Fruit fly (Drosophila melanogaster): ENCODE data around the gene CG33203.

Gene CG33203

dm6 chr3R:28897891-28898290, 10.4 kb upstream of the CG33203 start:
- TF ChIP-seq ttk (optimal IDR thresholded peaks at IDR 0.05): no peak
- TF ChIP-seq Sin3A (optimal IDR thresholded peaks at IDR 0.05): no peak
- no peak for TF ChIP-seq psq (optimal IDR thresholded peaks at IDR 0.05)
- TF ChIP-seq insv (optimal IDR thresholded peaks at IDR 0.05): no peak
- TF ChIP-seq Myc (optimal IDR thresholded peaks at IDR 0.05): no peak
- TF ChIP-seq h (optimal IDR thresholded peaks at IDR 0.05): no peak

dm6 chr3R:28895014-28895413, 7.5 kb upstream of the CG33203 start:
- TF ChIP-seq Myc (optimal IDR thresholded peaks at IDR 0.05) (no peak), psq (optimal IDR thresholded peaks at IDR 0.05) (no peak), Sin3A (optimal IDR thresholded peaks at IDR 0.05) (no peak), ttk (optimal IDR thresholded peaks at IDR 0.05) (no peak), h (optimal IDR thresholded peaks at IDR 0.05) (no peak), insv (optimal IDR thresholded peaks at IDR 0.05) (no peak)

dm6 chr3R:28891513-28892097, 4.1 kb upstream of the CG33203 start:
- TF ChIP-seq Myc (optimal IDR thresholded peaks at IDR 0.05) (no peak), psq (optimal IDR thresholded peaks at IDR 0.05) (no peak), Sin3A (optimal IDR thresholded peaks at IDR 0.05) (no peak), ttk (optimal IDR thresholded peaks at IDR 0.05) (no peak), h (optimal IDR thresholded peaks at IDR 0.05) (no peak), insv (optimal IDR thresholded peaks at IDR 0.05) (no peak)

- TF ChIP-seq psq (optimal IDR thresholded peaks at IDR 0.05) (no peak), ttk (optimal IDR thresholded peaks at IDR 0.05) (no peak), insv (optimal IDR thresholded peaks at IDR 0.05) (no peak), Sin3A (optimal IDR thresholded peaks at IDR 0.05) (no peak), h (optimal IDR thresholded peaks at IDR 0.05) (no peak), Myc (optimal IDR thresholded peaks at IDR 0.05) (no peak)
Observed at dm6 chr3R:28889427-28889736, 1.9 kb upstream of the CG33203 start.

DNA sequence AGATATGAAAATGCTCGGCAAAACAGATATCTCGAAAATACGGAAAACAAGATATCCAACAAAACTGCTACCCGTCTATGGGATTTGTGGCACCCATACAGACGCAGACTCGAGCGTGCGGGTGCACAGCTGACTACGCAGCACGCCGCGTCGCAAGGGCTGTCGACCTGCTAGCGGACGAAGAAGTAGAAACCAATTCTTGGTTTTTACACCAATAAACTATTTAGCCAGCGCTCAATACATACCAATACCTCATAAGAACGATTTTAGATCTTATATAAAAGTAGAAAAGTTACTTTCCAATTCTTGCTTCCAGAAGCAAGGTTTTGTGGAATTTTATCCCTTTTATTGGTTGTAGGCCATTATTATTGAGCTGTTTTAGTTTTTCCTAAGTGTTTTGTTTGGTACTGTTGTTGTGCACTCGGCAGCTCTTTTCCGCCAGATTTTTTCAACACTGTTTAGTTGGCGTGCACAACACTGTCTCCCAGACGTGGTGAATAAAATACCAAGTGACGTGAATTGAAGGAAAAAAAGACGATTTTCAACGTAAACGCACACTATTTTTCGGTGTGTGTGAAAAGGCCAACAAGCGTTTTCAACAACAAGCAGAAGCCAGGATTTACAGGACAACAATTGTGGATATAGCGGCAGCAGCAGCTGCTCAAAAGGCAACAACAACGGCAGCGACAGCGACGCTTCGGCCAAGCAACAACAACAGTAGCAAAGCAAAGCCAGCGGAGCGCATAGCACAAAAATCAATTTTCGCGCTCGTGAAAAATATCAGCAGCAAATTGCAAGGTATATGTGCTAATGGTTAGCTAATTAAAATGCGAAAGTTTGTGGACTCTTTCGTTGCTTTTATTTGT, 1.3 kb upstream of the CG33203 start:
- TF ChIP-seq ttk (optimal IDR thresholded peaks at IDR 0.05): no peak
- TF ChIP-seq Sin3A (optimal IDR thresholded peaks at IDR 0.05): no peak
- TF ChIP-seq psq (optimal IDR thresholded peaks at IDR 0.05): no peak
- no peak for TF ChIP-seq h (optimal IDR thresholded peaks at IDR 0.05)
- no peak for TF ChIP-seq insv (optimal IDR thresholded peaks at IDR 0.05)
- TF ChIP-seq Myc (optimal IDR thresholded peaks at IDR 0.05): no peak

DNA sequence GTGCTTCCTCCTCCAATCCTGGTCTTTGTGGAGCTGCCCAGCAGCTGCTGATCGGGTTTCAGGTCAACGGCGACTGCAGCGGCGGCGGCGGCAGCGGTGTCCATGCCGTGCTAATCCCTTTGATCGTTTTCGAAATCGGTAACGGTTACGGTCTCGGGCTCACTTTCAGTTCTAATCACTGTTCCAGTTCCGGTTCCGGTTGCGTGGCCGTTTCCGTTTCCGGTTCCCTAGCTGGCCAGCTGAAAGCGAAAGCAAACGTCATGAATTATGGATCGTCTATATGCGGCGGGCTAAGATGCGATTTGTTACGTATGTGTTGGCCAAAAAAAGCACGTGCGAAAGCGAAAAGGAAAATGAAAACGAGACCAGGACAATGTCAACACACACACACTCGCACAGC, 696 bp downstream of the CG33203 start:
- TF ChIP-seq Sin3A (optimal IDR thresholded peaks at IDR 0.05): no peak
- TF ChIP-seq h (optimal IDR thresholded peaks at IDR 0.05): no peak
- TF ChIP-seq psq (optimal IDR thresholded peaks at IDR 0.05): no peak
- no peak for TF ChIP-seq insv (optimal IDR thresholded peaks at IDR 0.05)
- TF ChIP-seq ttk (optimal IDR thresholded peaks at IDR 0.05): no peak
- TF ChIP-seq Myc (optimal IDR thresholded peaks at IDR 0.05): no peak

DNA sequence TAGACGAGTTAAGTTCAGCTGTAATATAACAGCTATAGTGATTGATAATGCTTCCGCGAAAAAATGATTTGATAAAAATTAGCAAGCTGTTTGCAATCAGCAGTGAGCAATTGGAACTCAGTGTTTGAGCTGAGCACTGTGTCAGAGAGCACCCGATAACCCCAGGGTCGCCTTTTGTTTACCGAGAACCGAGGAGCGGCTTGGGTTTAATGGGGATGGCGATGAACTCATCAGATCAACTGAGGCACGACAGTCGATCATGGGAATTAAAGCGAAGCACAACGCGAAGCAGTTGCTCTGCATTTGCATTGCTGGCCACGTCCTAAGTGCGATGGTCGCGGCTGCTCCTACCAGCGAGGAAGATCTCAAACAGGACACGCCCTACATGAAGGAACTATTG, 4.1 kb downstream of the CG33203 start, which contains the start of gene Nepl21:
Gene Nepl21, plus strand, starts transcription at position 260 of the 400 bp plus-strand sequence.
- TF ChIP-seq h (optimal IDR thresholded peaks at IDR 0.05) (no peak), ttk (optimal IDR thresholded peaks at IDR 0.05) (no peak), Myc (optimal IDR thresholded peaks at IDR 0.05) (no peak), psq (optimal IDR thresholded peaks at IDR 0.05) (no peak), insv (optimal IDR thresholded peaks at IDR 0.05) (no peak), Sin3A (optimal IDR thresholded peaks at IDR 0.05) (no peak)

- TF ChIP-seq ttk (optimal IDR thresholded peaks at IDR 0.05) (no peak), h (optimal IDR thresholded peaks at IDR 0.05) (no peak)
Observed at dm6 chr3R:28880066-28880842, 7.3 kb downstream of the CG33203 start, which contains the start of the genes Nepl19 and Nepl20. Gene Nepl19, minus strand, starts transcription at chr3R:28880122. Gene Nepl20, plus strand, starts transcription at chr3R:28880792.

dm6 chr3R:28875345-28875744, 12.2 kb downstream of the CG33203 start, which contains the start of gene Nepl18:
Gene Nepl18, plus strand, starts transcription at chr3R:28875621.
- TF ChIP-seq ttk (optimal IDR thresholded peaks at IDR 0.05): no peak
- TF ChIP-seq insv (optimal IDR thresholded peaks at IDR 0.05): no peak
- no peak for TF ChIP-seq Myc (optimal IDR thresholded peaks at IDR 0.05)
- TF ChIP-seq Sin3A (optimal IDR thresholded peaks at IDR 0.05): no peak
- TF ChIP-seq h (optimal IDR thresholded peaks at IDR 0.05): no peak
- TF ChIP-seq psq (optimal IDR thresholded peaks at IDR 0.05): no peak

dm6 chr3R:28872605-28873004, 14.9 kb downstream of the CG33203 start, which contains the start of gene Nepl17:
Gene Nepl17, plus strand, starts transcription at chr3R:28872905.
- TF ChIP-seq insv (optimal IDR thresholded peaks at IDR 0.05): no peak
- TF ChIP-seq psq (optimal IDR thresholded peaks at IDR 0.05): no peak
- no peak for TF ChIP-seq Myc (optimal IDR thresholded peaks at IDR 0.05)
- no peak for TF ChIP-seq ttk (optimal IDR thresholded peaks at IDR 0.05)
- no peak for TF ChIP-seq h (optimal IDR thresholded peaks at IDR 0.05)
- TF ChIP-seq Sin3A (optimal IDR thresholded peaks at IDR 0.05): no peak

DNA sequence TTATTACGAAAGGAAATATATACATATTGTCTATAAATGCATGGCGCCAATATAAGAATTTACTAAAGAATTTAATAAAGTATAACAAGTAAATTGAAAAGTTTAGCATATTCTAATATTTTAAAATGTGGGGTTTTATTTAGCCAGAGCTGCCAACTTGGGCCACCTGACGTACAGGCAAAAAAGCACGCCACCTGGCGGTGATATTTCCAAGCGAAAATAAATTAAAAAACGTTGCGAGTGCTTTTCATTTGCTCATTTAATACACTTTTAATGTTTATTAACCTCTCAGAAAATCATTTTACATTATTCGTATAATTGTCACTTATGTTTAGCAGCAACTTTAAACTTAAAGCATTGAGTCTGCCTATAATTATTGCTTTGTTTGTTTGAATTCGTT, 17.1 kb downstream of the CG33203 start:
- TF ChIP-seq psq (optimal IDR thresholded peaks at IDR 0.05) (no peak), Sin3A (optimal IDR thresholded peaks at IDR 0.05) (no peak), insv (optimal IDR thresholded peaks at IDR 0.05) (no peak)

Measured in Kc167 (cell line).